Worm (Caenorhabditis elegans) whole organism, early embryonic: ENCODE results near the gene F56A8.3.

ENCODE experiments used
- F13C5.2 ChIP-seq: sonication (generic microtip); optimal IDR thresholded peaks from 2 replicates; lab custom pipeline; 2017; ENCODE audit warnings: mild to moderate bottlenecking, missing genetic modification characterization, inconsistent platforms, missing compliant biosample characterization
- aly-1 ChIP-seq: sonication (generic microtip); optimal IDR thresholded peaks from 2 replicates; lab custom pipeline; 2016; ENCODE audit warnings: missing genetic modification characterization, missing compliant biosample characterization
- ama-1 ChIP-seq: fragments of 150-350 bp; optimal IDR thresholded peaks from 2 replicates; lab custom pipeline; 2014
- ceh-13 ChIP-seq: fragments of 200-800 bp; sonication (Bioruptor generic); optimal IDR thresholded peaks from 2 replicates; lab custom pipeline; 2018; ENCODE audit warnings: mild to moderate bottlenecking, missing genetic modification characterization, missing compliant biosample characterization
- ets-7 ChIP-seq: sonication (generic microtip); optimal IDR thresholded peaks from 2 replicates; lab custom pipeline; 2016; ENCODE audit warnings: missing genotype, missing genetic modification characterization, missing compliant biosample characterization
- hnd-1 ChIP-seq: sonication (generic microtip); optimal IDR thresholded peaks from 2 replicates; lab custom pipeline; 2016; ENCODE audit warnings: missing genetic modification characterization, missing compliant biosample characterization
- pes-1 ChIP-seq: fragments of 200-800 bp; sonication (Bioruptor generic); IDR thresholded peaks from 2 replicates; pipeline ENCODE4 v1.3.6; 2022; ENCODE audit warnings: missing genetic modification reagents, missing genetic modification characterization, missing compliant biosample characterization
- scrt-1 ChIP-seq: fragments of 200-800 bp; sonication (Bioruptor generic); IDR thresholded peaks from 2 replicates; pipeline ENCODE4 v1.3.6; 2022; ENCODE audit warnings: missing genetic modification characterization, missing compliant biosample characterization
- sea-1 ChIP-seq: fragments of 200-800 bp; sonication (Bioruptor generic); conservative IDR thresholded peaks from 2 replicates; pipeline ENCODE4 v1.3.6; 2022; ENCODE audit warnings: missing genetic modification characterization, missing compliant biosample characterization
- tbx-11 ChIP-seq: fragments of 200-800 bp; sonication (Bioruptor generic); IDR thresholded peaks from 2 replicates; pipeline ENCODE4 v1.3.6; 2022; ENCODE audit warnings: missing genetic modification characterization, missing compliant biosample characterization
- tbx-37 ChIP-seq: fragments of 200-800 bp; sonication (Bioruptor generic); conservative IDR thresholded peaks from 2 replicates; pipeline ENCODE4 v1.3.6; 2022; ENCODE audit warnings: missing genetic modification reagents, missing genetic modification characterization, missing compliant biosample characterization
- tra-4 ChIP-seq: sonication (generic microtip); optimal IDR thresholded peaks from 2 replicates; lab custom pipeline; 2017; ENCODE audit warnings: missing genetic modification characterization, missing compliant biosample characterization

DNA sequence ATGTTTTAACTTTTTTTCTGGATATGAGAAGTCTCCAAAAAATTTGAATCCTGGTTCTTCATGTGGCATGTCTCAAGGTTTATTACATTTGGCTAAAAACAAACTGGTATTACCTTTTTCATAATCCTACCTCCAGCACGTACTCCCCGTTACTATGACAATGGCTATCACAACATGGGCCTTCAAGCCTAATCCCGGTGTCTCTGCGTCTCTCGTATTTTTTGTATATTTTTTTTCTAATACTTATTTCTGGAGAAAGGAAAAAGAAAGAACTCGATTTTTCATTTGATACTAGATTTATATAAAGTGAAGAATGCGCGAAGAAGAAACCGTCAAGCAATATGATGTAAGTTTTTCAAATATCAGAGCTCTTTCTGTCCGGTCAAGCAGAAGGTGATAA is 10.4 kb upstream of the F56A8.3 start, which contains the start of gene anoh-1:
- TF ChIP-seq hnd-1 (no peak), ama-1 (lab: Kevin White, UChicago) (no peak), sea-1 (GFP tag; lab: Robert Waterston, UW) (no peak), pes-1 (GFP tag; lab: Robert Waterston, UW) (no peak), tbx-37 (GFP tag; lab: Robert Waterston, UW) (no peak), ceh-13 (GFP tag; lab: Kevin White, UChicago) (no peak), scrt-1 (GFP tag; lab: Robert Waterston, UW) (no peak), ets-7 (tag; lab: Kevin White, UChicago) (no peak), tra-4 (tag; lab: Kevin White, UChicago) (no peak), F13C5.2 (no peak), aly-1 (no peak), tbx-11 (GFP tag; lab: Robert Waterston, UW) (no peak)
